Worm (Caenorhabditis elegans): ENCODE measurements around the gene C51E3.10.

DNA sequence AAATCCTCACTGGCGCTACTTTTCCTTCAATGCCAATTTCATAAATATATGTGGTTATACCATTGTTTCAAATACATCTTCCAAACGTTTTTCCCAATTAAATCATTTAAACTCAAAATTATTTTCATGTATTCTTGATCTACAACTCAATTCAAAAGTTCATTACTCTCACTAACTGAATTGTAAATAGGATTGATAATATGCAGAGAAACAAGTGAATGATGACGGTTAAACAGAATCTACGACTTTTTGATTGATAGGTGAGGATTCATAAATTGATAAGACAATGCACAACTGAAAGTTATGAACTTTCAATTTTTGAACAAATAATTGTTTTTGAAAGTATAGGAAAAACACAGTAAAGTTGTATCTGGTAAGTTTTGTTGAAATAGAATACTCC lies 30.3 kb upstream of the C51E3.10 start:
- TF ChIP-seq ztf-11 (tag; optimal IDR thresholded peaks at IDR 0.05) (no peak), aly-2 (tag; optimal IDR thresholded peaks at IDR 0.05) (no peak), pqm-1 (tag; optimal IDR thresholded peaks at IDR 0.05) (no peak), nhr-237 (tag; optimal IDR thresholded peaks at IDR 0.05) (no peak)
